Worm (Caenorhabditis elegans): Measurements from ENCODE around the gene dmsr-5.

- TF ChIP-seq med-1 (GFP tag; optimal IDR thresholded peaks at IDR 0.05; ENCODE audit: insufficient read depth) (no peak), flt-1 (GFP tag; IDR thresholded peaks at IDR 0.05) (no peak), T22C8.4 (GFP tag; IDR thresholded peaks at IDR 0.05) (no peak), ztf-29 (GFP tag; IDR thresholded peaks at IDR 0.05) (no peak), klf-2 (GFP tag; conservative IDR thresholded peaks at IDR 0.05) (no peak), cog-1 (tag; optimal IDR thresholded peaks at IDR 0.05) (no peak), ref-1 (GFP tag; conservative IDR thresholded peaks at IDR 0.05) (no peak), tab-1 (GFP tag; IDR thresholded peaks at IDR 0.05) (no peak)
These were observed 44.2 kb upstream of the dmsr-5 start for ce11 chrIII:11039250-11039649.

Data from whole organism, midembryonic.